Fruit fly (Drosophila melanogaster) whole organism, embryonic: ENCODE results near the gene Pex11c.
A peak's percentile ranks its signal among the peaks of the same experiment; 100 is the strongest.

Experiments used
- Aef1 ChIP-seq: fragments of 200-800 bp; sonication (Bioruptor generic); IDR thresholded peaks from 3 replicates; pipeline ENCODE4 v1.3.6; 2022; ENCODE audit warnings: missing biosample characterization, missing genetic modification characterization
- Bdp1 ChIP-seq: fragments of 200-800 bp; sonication (Bioruptor generic); optimal IDR thresholded peaks from 3 replicates; lab custom pipeline; 2016; ENCODE audit warnings: missing biosample characterization, missing genetic modification characterization
- CG10267 ChIP-seq: fragments of 200-800 bp; sonication (Bioruptor generic); optimal IDR thresholded peaks from 2 replicates; lab custom pipeline; 2018; ENCODE audit warnings: missing biosample characterization, mild to moderate bottlenecking, missing genetic modification characterization, moderate library complexity
- CG12104 ChIP-seq: fragments of 200-800 bp; sonication (Bioruptor generic); optimal IDR thresholded peaks from 3 replicates; lab custom pipeline; 2016; ENCODE audit warnings: missing biosample characterization, missing genetic modification characterization
- CG13287 ChIP-seq: fragments of 200-800 bp; sonication (Bioruptor generic); IDR thresholded peaks from 2 replicates; pipeline ENCODE4 v1.3.6; 2022; ENCODE audit warnings: missing biosample characterization, missing genetic modification characterization; ENCODE audit not compliant: partially characterized antibody
- CG15073 ChIP-seq: fragments of 200-800 bp; sonication (Bioruptor generic); optimal IDR thresholded peaks from 2 replicates; lab custom pipeline; 2016; ENCODE audit warnings: missing biosample characterization, missing genetic modification characterization
- CG2129 ChIP-seq: fragments of 200-800 bp; sonication (Bioruptor generic); IDR thresholded peaks from 2 replicates; pipeline ENCODE4 v1.3.6; 2022; ENCODE audit warnings: missing biosample characterization, missing genetic modification characterization; ENCODE audit not compliant: partially characterized antibody
- CG31388 ChIP-seq: fragments of 200-800 bp; sonication (Bioruptor generic); optimal IDR thresholded peaks from 2 replicates; lab custom pipeline; 2016; ENCODE audit warnings: missing biosample characterization, missing genetic modification characterization
- CG3163 ChIP-seq: fragments of 200-800 bp; sonication (Bioruptor generic); optimal IDR thresholded peaks from 3 replicates; lab custom pipeline; 2016; ENCODE audit warnings: missing biosample characterization, missing genetic modification characterization
- CG32767 ChIP-seq: fragments of 200-800 bp; sonication (Bioruptor generic); IDR thresholded peaks from 2 replicates; pipeline ENCODE4 v1.3.6; 2022; ENCODE audit warnings: missing biosample characterization, missing genetic modification characterization
- CG6175 ChIP-seq: fragments of 200-800 bp; sonication (Bioruptor generic); IDR thresholded peaks from 3 replicates; pipeline ENCODE4 v1.3.6; 2022; ENCODE audit warnings: missing biosample characterization, missing genetic modification characterization
- CG7372 ChIP-seq: fragments of 200-800 bp; sonication (Bioruptor generic); IDR thresholded peaks from 2 replicates; pipeline ENCODE4 v1.3.6; 2022; ENCODE audit warnings: missing biosample characterization, missing genetic modification characterization
- CG9437 ChIP-seq: fragments of 200-800 bp; sonication (Bioruptor generic); optimal IDR thresholded peaks from 2 replicates; lab custom pipeline; 2018; ENCODE audit warnings: missing biosample characterization, mild to moderate bottlenecking, missing genetic modification characterization
- CG9727 ChIP-seq: fragments of 200-800 bp; sonication (Bioruptor generic); optimal IDR thresholded peaks from 3 replicates; lab custom pipeline; 2017; ENCODE audit warnings: missing biosample characterization, mild to moderate bottlenecking, missing genetic modification characterization
- CG9797 ChIP-seq: fragments of 200-800 bp; sonication (Bioruptor generic); optimal IDR thresholded peaks from 3 replicates; lab custom pipeline; 2018; ENCODE audit warnings: missing biosample characterization, mild to moderate bottlenecking, missing genetic modification characterization
- Chrac-16 ChIP-seq: fragments of 200-800 bp; sonication (Bioruptor generic); optimal IDR thresholded peaks from 3 replicates; lab custom pipeline; 2016; ENCODE audit warnings: missing biosample characterization, missing genetic modification characterization
- Deaf1 ChIP-seq: fragments of 200-800 bp; optimal IDR thresholded peaks from 3 replicates; lab custom pipeline; 2019; ENCODE audit warnings: missing biosample characterization, mild to moderate bottlenecking, missing genetic modification characterization, moderate library complexity
- Doc3 ChIP-seq: fragments of 200-800 bp; sonication (Bioruptor generic); IDR thresholded peaks from 3 replicates; pipeline ENCODE4 v1.3.6; 2022; ENCODE audit warnings: missing biosample characterization, missing genetic modification characterization; ENCODE audit not compliant: partially characterized antibody
- Fer3 ChIP-seq: fragments of 200-800 bp; sonication (Bioruptor generic); optimal IDR thresholded peaks from 2 replicates; lab custom pipeline; 2018; ENCODE audit warnings: missing biosample characterization, mild to moderate bottlenecking, missing genetic modification characterization, moderate library complexity
- H2.0 ChIP-seq: fragments of 200-800 bp; sonication (Bioruptor generic); IDR thresholded peaks from 2 replicates; pipeline ENCODE4 v1.3.6; 2022; ENCODE audit warnings: missing biosample characterization, missing genetic modification characterization
- Hmx ChIP-seq: fragments of 200-800 bp; sonication (Bioruptor generic); optimal IDR thresholded peaks from 2 replicates; lab custom pipeline; 2016; ENCODE audit warnings: missing biosample characterization, missing genetic modification characterization
- Lim3 ChIP-seq: fragments of 200-800 bp; sonication (Bioruptor generic); IDR thresholded peaks from 2 replicates; pipeline ENCODE4 v1.3.6; 2022; ENCODE audit warnings: missing biosample characterization, missing genetic modification characterization
- Mrtf ChIP-seq: fragments of 200-800 bp; sonication (Bioruptor generic); IDR thresholded peaks from 3 replicates; pipeline ENCODE4 v1.3.6; 2022; ENCODE audit warnings: missing biosample characterization, missing genetic modification characterization
- Sox102F ChIP-seq: fragments of 200-800 bp; sonication (Bioruptor generic); optimal IDR thresholded peaks from 2 replicates; lab custom pipeline; 2018; ENCODE audit warnings: missing biosample characterization, mild to moderate bottlenecking, missing genetic modification characterization, moderate library complexity
- Sry-β ChIP-seq: fragments of 200-800 bp; sonication (Bioruptor generic); optimal IDR thresholded peaks from 2 replicates; lab custom pipeline; 2018; ENCODE audit warnings: missing biosample characterization, mild to moderate bottlenecking, missing genetic modification characterization, moderate library complexity
- Stat92E ChIP-seq, 3 experiments: fragments of >200 bp in 2 of 3; fragments of 200-800 bp in 1 of 3; sonication (Bioruptor generic) in 1 of 3; optimal IDR thresholded peaks; 2 replicates each; lab custom pipeline; 2017 to 2019; ENCODE audit warnings: missing biosample characterization in 3 of 3, missing genetic modification characterization in 3 of 3, mild to moderate bottlenecking in 1 of 3, moderate library complexity in 1 of 3
- ara ChIP-seq: fragments of 200-800 bp; sonication (Bioruptor generic); IDR thresholded peaks from 2 replicates; pipeline ENCODE4 v1.3.6; 2022; ENCODE audit warnings: missing biosample characterization, missing genetic modification characterization
- ase ChIP-seq: fragments of 200-800 bp; sonication (Bioruptor generic); IDR thresholded peaks from 3 replicates; pipeline ENCODE4 v1.3.6; 2022; ENCODE audit warnings: missing biosample characterization, missing genetic modification characterization
- bowl ChIP-seq: fragments of 200-800 bp; sonication (Bioruptor generic); IDR thresholded peaks from 2 replicates; pipeline ENCODE4 v1.3.6; 2022; ENCODE audit warnings: missing biosample characterization, missing genetic modification characterization
- chn ChIP-seq: fragments of 200-800 bp; sonication (Bioruptor generic); optimal IDR thresholded peaks from 2 replicates; lab custom pipeline; 2016; ENCODE audit warnings: missing biosample characterization, missing genetic modification characterization
- en ChIP-seq: fragments of 200-800 bp; sonication (Bioruptor generic); optimal IDR thresholded peaks from 2 replicates; lab custom pipeline; 2016; ENCODE audit warnings: missing biosample characterization, missing genetic modification characterization
- fd102C ChIP-seq: fragments of 200-800 bp; sonication (Bioruptor generic); optimal IDR thresholded peaks from 2 replicates; lab custom pipeline; 2018; ENCODE audit warnings: missing biosample characterization, mild to moderate bottlenecking, missing genetic modification characterization, moderate library complexity
- fd64A ChIP-seq: fragments of 200-800 bp; sonication (Bioruptor generic); optimal IDR thresholded peaks from 3 replicates; lab custom pipeline; 2018; ENCODE audit warnings: missing biosample characterization, mild to moderate bottlenecking, missing genetic modification characterization
- gro ChIP-seq: fragments of 200-800 bp; sonication (Bioruptor generic); optimal IDR thresholded peaks from 2 replicates; lab custom pipeline; 2016; ENCODE audit warnings: missing biosample characterization, missing genetic modification characterization
- ham ChIP-seq: fragments of 200-800 bp; sonication (Bioruptor generic); IDR thresholded peaks from 2 replicates; pipeline ENCODE4 v1.3.6; 2022; ENCODE audit warnings: missing biosample characterization, missing genetic modification characterization
- hbn ChIP-seq: fragments of 200-800 bp; sonication (Bioruptor generic); IDR thresholded peaks from 2 replicates; pipeline ENCODE4 v1.3.6; 2022; ENCODE audit warnings: missing biosample characterization, missing genetic modification characterization; ENCODE audit not compliant: partially characterized antibody
- hkb ChIP-seq, 2 experiments: fragments of 200-800 bp in 1 of 2; fragments of >200 bp in 1 of 2; sonication (Bioruptor generic) in 1 of 2; IDR thresholded peaks in 1 of 2; optimal IDR thresholded peaks in 1 of 2; 2 replicates each; pipeline versions ENCODE4 v1.3.6 to Lab custom; 2017 to 2022; ENCODE audit warnings: missing biosample characterization in 1 of 2, missing genetic modification characterization in 1 of 2
- insv ChIP-seq, 2 experiments: fragments of 200-800 bp; sonication (Bioruptor generic); optimal IDR thresholded peaks; 3 replicates each; lab custom pipeline; 2016 to 2018; ENCODE audit warnings: missing biosample characterization in 2 of 2, missing genetic modification characterization in 2 of 2
- odd ChIP-seq: fragments of 200-800 bp; sonication (Bioruptor generic); optimal IDR thresholded peaks from 2 replicates; lab custom pipeline; 2017; ENCODE audit warnings: missing biosample characterization, mild to moderate bottlenecking, missing genetic modification characterization
- p53 ChIP-seq: fragments of 200-800 bp; sonication (Bioruptor generic); optimal IDR thresholded peaks from 2 replicates; lab custom pipeline; 2016; ENCODE audit warnings: missing biosample characterization, missing genetic modification characterization
- peb ChIP-seq: fragments of 200-800 bp; sonication (Bioruptor generic); IDR thresholded peaks from 2 replicates; pipeline ENCODE4 v1.3.6; 2022; ENCODE audit warnings: missing biosample characterization, missing genetic modification characterization
- pho ChIP-seq: fragments of 200-800 bp; sonication (Bioruptor generic); optimal IDR thresholded peaks from 2 replicates; lab custom pipeline; 2016; ENCODE audit warnings: missing biosample characterization, missing genetic modification characterization
- pum ChIP-seq: fragments of 200-800 bp; sonication (Bioruptor generic); optimal IDR thresholded peaks from 2 replicates; lab custom pipeline; 2016; ENCODE audit warnings: missing biosample characterization, missing genetic modification characterization
- repo ChIP-seq: fragments of 200-800 bp; sonication (Bioruptor generic); optimal IDR thresholded peaks from 2 replicates; lab custom pipeline; 2016; ENCODE audit warnings: missing biosample characterization, missing genetic modification characterization
- rib ChIP-seq: fragments of 200-800 bp; sonication (Bioruptor generic); IDR thresholded peaks from 2 replicates; pipeline ENCODE4 v1.3.6; 2022; ENCODE audit warnings: missing biosample characterization, missing genetic modification characterization
- schlank ChIP-seq: fragments of 200-800 bp; sonication (Bioruptor generic); optimal IDR thresholded peaks from 2 replicates; lab custom pipeline; 2018; ENCODE audit warnings: missing biosample characterization, mild to moderate bottlenecking, missing genetic modification characterization
- sens-2 ChIP-seq: fragments of 200-800 bp; sonication (Bioruptor generic); IDR thresholded peaks from 2 replicates; pipeline ENCODE4 v1.3.6; 2022; ENCODE audit warnings: missing biosample characterization, missing genetic modification characterization
- slp2 ChIP-seq: fragments of 200-800 bp; sonication (Bioruptor generic); optimal IDR thresholded peaks from 2 replicates; lab custom pipeline; 2016; ENCODE audit warnings: missing biosample characterization, missing genetic modification characterization
- sqz ChIP-seq: fragments of 200-800 bp; sonication (Bioruptor generic); optimal IDR thresholded peaks from 3 replicates; lab custom pipeline; 2018; ENCODE audit warnings: missing biosample characterization, mild to moderate bottlenecking, missing genetic modification characterization
- vfl ChIP-seq: fragments of 200-800 bp; sonication (Bioruptor generic); optimal IDR thresholded peaks from 2 replicates; lab custom pipeline; 2016; ENCODE audit warnings: missing biosample characterization, missing genetic modification characterization
- zen ChIP-seq: fragments of 200-800 bp; sonication (Bioruptor generic); optimal IDR thresholded peaks from 3 replicates; lab custom pipeline; 2018; ENCODE audit warnings: missing biosample characterization, mild to moderate bottlenecking, missing genetic modification characterization, moderate library complexity

Pex11c gene

dm6 chr3R:23295360-23295772 lies 37.2 kb downstream of the Pex11c start (continued):
- TF ChIP-seq CG12104 (GFP tag; lab: Kevin White, UChicago) (no peak), Fer3 (tag; lab: Kevin White, UChicago) (no peak), insv (GFP tag; optimal IDR thresholded peaks at IDR 0.05; lab: Kevin White, UChicago) (peak in 1 of 2 experiments; percentile 15), pum (GFP tag; lab: Kevin White, UChicago) (no peak), CG31388 (GFP tag; lab: Kevin White, UChicago) (no peak), repo (GFP tag; lab: Kevin White, UChicago) (no peak), schlank (no peak), Bdp1 (GFP tag; lab: Kevin White, UChicago) (no peak), CG10267 (peak; percentile 12), CG3163 (GFP tag; lab: Kevin White, UChicago) (peak; percentile 36), fd102C (GFP tag; lab: Kevin White, UChicago) (no peak), CG9797 (no peak), odd (GFP tag; lab: Kevin White, UChicago) (no peak), peb (no peak), sqz (GFP tag; lab: Kevin White, UChicago) (peak; percentile 49), Chrac-16 (GFP tag; lab: Kevin White, UChicago) (no peak), CG32767 (GFP tag; lab: Robert Waterston, UW) (peak; percentile 72), en (GFP tag; lab: Kevin White, UChicago) (no peak), sens-2 (GFP tag; lab: Robert Waterston, UW) (no peak), Mrtf (GFP tag; lab: Robert Waterston, UW) (no peak), pho (GFP tag; lab: Kevin White, UChicago) (no peak), slp2 (GFP tag; lab: Kevin White, UChicago) (no peak), ham (GFP tag; lab: Robert Waterston, UW) (no peak), Hmx (GFP tag; lab: Kevin White, UChicago) (no peak), Stat92E (GFP tag; optimal IDR thresholded peaks at IDR 0.05; lab: Kevin White, UChicago) (peak in 1 of 3 experiments; percentile 25), CG6175 (GFP tag; lab: Robert Waterston, UW) (no peak), CG7372 (GFP tag; lab: Robert Waterston, UW) (0 out of 2 replicates have a peak, but pooled peaks have one; percentile 16), Aef1 (GFP tag; lab: Robert Waterston, UW) (no peak), hbn (GFP tag; lab: Robert Waterston, UW) (no peak), Deaf1 (tag; lab: Kevin White, UChicago) (peak; percentile 100), gro (peak; percentile 51), ase (no peak; the same call in 2 of the 3 replicates), Lim3 (no peak), fd64A (GFP tag; lab: Kevin White, UChicago) (peak; percentile 25), Sry-β (GFP tag; lab: Kevin White, UChicago) (no peak), Doc3 (no peak), p53 (GFP tag; lab: Kevin White, UChicago) (no peak), H2.0 (no peak), CG9727 (peak; percentile 18), chn (peak; percentile 3), rib (peak; percentile 76; the same call in 1 of the 2 replicates), CG9437 (no peak), CG13287 (GFP tag; lab: Robert Waterston, UW) (peak; percentile 48), zen (tag; lab: Kevin White, UChicago) (no peak), Sox102F (GFP tag; lab: Kevin White, UChicago) (no peak), CG15073 (no peak), bowl (peak; percentile 42; the same call in 1 of the 2 replicates), vfl (GFP tag; lab: Kevin White, UChicago) (no peak), CG2129 (no peak), hkb (optimal IDR thresholded peaks at IDR 0.05; lab: Kevin White, UChicago) (no peak), hkb (GFP tag; IDR thresholded peaks at IDR 0.05; lab: Robert Waterston, UW) (peak; percentile 53; the same call in 1 of the 2 replicates), ara (GFP tag; lab: Robert Waterston, UW) (no peak)
